Worm (Caenorhabditis elegans) whole organism, young adult: Measurements from ENCODE around the gene arrd-24.

Experiments
- aptf-2 ChIP-seq: fragments of 200-800 bp; sonication (Bioruptor generic); conservative IDR thresholded peaks from 2 replicates; pipeline ENCODE4 v1.3.6; 2022; ENCODE audit warnings: missing genetic modification reagents, missing genetic modification characterization, missing compliant biosample characterization
- athp-1 ChIP-seq: sonication (generic microtip); optimal IDR thresholded peaks from 2 replicates; lab custom pipeline; 2017; ENCODE audit warnings: mild to moderate bottlenecking, missing genetic modification characterization, missing compliant biosample characterization
- attf-6 ChIP-seq: fragments of 200-800 bp; sonication (Bioruptor generic); IDR thresholded peaks from 2 replicates; pipeline ENCODE4 v1.3.6; 2022; ENCODE audit warnings: missing genetic modification reagents, missing genetic modification characterization, missing compliant biosample characterization
- ceh-79 ChIP-seq: sonication (generic microtip); optimal IDR thresholded peaks from 2 replicates; lab custom pipeline; 2017; ENCODE audit warnings: mild to moderate bottlenecking, missing genetic modification characterization, missing compliant biosample characterization
- egl-18 ChIP-seq: fragments of 200-800 bp; sonication (Bioruptor generic); IDR thresholded peaks from 2 replicates; pipeline ENCODE4 v1.3.6; 2022; ENCODE audit warnings: missing genetic modification reagents, missing genetic modification characterization, missing compliant biosample characterization
- egrh-3 ChIP-seq: fragments of 200-800 bp; sonication (Bioruptor generic); IDR thresholded peaks from 2 replicates; pipeline ENCODE4 v1.3.6; 2022; ENCODE audit warnings: missing genetic modification reagents, missing genetic modification characterization, missing compliant biosample characterization
- madf-8 ChIP-seq: fragments of 200-800 bp; sonication (Bioruptor generic); conservative IDR thresholded peaks from 2 replicates; pipeline ENCODE4 v1.3.6; 2022; ENCODE audit warnings: missing genetic modification reagents, missing genetic modification characterization, missing compliant biosample characterization
- snpc-4 ChIP-seq, 5 experiments: fragments of 150-350 bp in 1 of 5; sonication (generic microtip) in 4 of 5; optimal IDR thresholded peaks; 2 replicates each; lab custom pipeline; 2014 to 2018; ENCODE audit warnings: missing genetic modification characterization in 5 of 5, missing biosample characterization in 3 of 5, antibody characterized with exemption in 2 of 5, mild to moderate bottlenecking in 2 of 5, missing compliant biosample characterization in 2 of 5, missing genotype in 2 of 5, moderate library complexity in 2 of 5, missing genetic modification reagents in 1 of 5
- ztf-18 ChIP-seq: sonication (generic microtip); optimal IDR thresholded peaks from 2 replicates; lab custom pipeline; 2016; ENCODE audit warnings: missing genotype, mild to moderate bottlenecking, missing genetic modification characterization, missing compliant biosample characterization

DNA sequence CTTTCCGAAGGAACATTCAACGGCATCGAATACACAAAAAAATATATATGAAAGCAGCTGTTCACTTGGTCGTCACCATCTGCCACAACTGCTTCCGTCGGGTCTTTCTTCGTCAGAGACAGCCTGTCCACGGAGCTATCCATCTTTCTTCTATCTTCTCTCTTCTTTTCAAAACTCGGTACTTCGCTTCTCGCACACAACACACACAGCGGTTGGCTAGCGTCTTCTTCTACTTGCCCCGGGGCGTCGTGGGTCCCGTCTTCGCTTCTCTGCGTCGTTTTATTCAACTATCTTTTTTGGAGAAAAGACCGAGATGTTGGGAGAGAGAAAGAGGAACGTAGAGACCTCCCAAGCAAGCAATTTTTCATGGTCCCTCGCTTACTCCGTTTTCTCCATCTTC lies 36.4 kb upstream of the arrd-24 start:
- no peak for TF ChIP-seq attf-6 (GFP tag; lab: Robert Waterston, UW)
- no peak for TF ChIP-seq athp-1 (tag; lab: Kevin White, UChicago)
- no peak for TF ChIP-seq ceh-79 (tag; lab: Kevin White, UChicago)
- TF ChIP-seq egrh-3 (GFP tag; lab: Robert Waterston, UW): no peak
- TF ChIP-seq egl-18 (GFP tag; lab: Robert Waterston, UW): no peak
- no peak for TF ChIP-seq ztf-18
- TF ChIP-seq aptf-2 (GFP tag; lab: Robert Waterston, UW): no peak
- no peak for TF ChIP-seq snpc-4 (GFP tag; optimal IDR thresholded peaks at IDR 0.05; lab: Kevin White, UChicago)
- no peak for TF ChIP-seq snpc-4 (tag; optimal IDR thresholded peaks at IDR 0.05; lab: Kevin White, UChicago)
- TF ChIP-seq madf-8 (GFP tag; lab: Robert Waterston, UW): no peak
